Fruit fly (Drosophila melanogaster): ENCODE measurements around the gene CG14857.

The CG14857 gene

DNA sequence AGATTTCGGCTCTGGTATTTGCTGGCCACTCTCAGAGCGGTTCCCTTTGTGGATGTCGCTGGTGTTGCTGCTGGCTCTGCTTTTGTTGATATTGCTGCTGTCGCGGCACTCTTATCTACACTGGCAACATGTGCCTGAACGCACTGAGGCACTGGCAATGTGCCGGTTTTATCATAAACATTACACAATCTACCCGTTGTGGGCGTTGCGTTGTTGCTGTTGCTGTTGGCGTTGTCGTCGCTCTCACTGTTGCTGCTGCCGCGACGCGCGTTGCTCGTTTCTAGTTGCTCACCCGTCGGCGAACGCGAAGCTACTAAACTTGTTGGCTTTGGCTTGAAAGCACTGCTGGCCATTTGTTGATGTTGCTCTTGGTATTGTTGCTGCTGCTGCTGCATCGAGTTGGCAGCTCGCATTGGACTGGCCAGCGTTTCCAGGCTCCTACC is 18.2 kb downstream of the CG14857 start (continued):
- TF ChIP-seq CG4404 (GFP tag; IDR thresholded peaks at IDR 0.05) (no peak), stwl (tag; optimal IDR thresholded peaks at IDR 0.05) (no peak), CG12391 (tag; optimal IDR thresholded peaks at IDR 0.05) (peak; percentile 3), gro (GFP tag; optimal IDR thresholded peaks at IDR 0.05) (peak; percentile 11), Trl (optimal IDR thresholded peaks at IDR 0.05) (peak; percentile 11 to 44), Trl (GFP tag; optimal IDR thresholded peaks at IDR 0.05) (no peak), danr (GFP tag; IDR thresholded peaks at IDR 0.05) (no peak), HLH3B (GFP tag; IDR thresholded peaks at IDR 0.05) (no peak), trem (tag; optimal IDR thresholded peaks at IDR 0.05) (peak; percentile 86), lola (GFP tag; optimal IDR thresholded peaks at IDR 0.05) (no peak), psq (GFP tag; optimal IDR thresholded peaks at IDR 0.05) (no peak), ci (GFP tag; IDR thresholded peaks at IDR 0.05) (peak; percentile 61; the same call in 2 of the 3 replicates), ewg (GFP tag; optimal IDR thresholded peaks at IDR 0.05) (no peak), Nf-YC (tag; optimal IDR thresholded peaks at IDR 0.05) (peak; percentile 48), cg (GFP tag; optimal IDR thresholded peaks at IDR 0.05) (no peak), Bgb (GFP tag; IDR thresholded peaks at IDR 0.05; ENCODE audit: partially characterized antibody) (peak; percentile 59), HmgD (GFP tag; optimal IDR thresholded peaks at IDR 0.05) (peak; percentile 3), CG12769 (tag; optimal IDR thresholded peaks at IDR 0.05) (peak; percentile 50), Opbp (GFP tag; IDR thresholded peaks at IDR 0.05; ENCODE audit: partially characterized antibody) (peak; percentile 44; the same call in 1 of the 3 replicates), MTF-1 (GFP tag; optimal IDR thresholded peaks at IDR 0.05; ENCODE audit: borderline replicate concordance) (peak; percentile 4), CG10462 (GFP tag; optimal IDR thresholded peaks at IDR 0.05) (no peak), fd64A (GFP tag; optimal IDR thresholded peaks at IDR 0.05) (no peak), Med (GFP tag) (peak; percentile 73), vvl (GFP tag; IDR thresholded peaks at IDR 0.05) (peak; percentile 46; the same call in 1 of the 2 replicates), CG31441 (GFP tag; IDR thresholded peaks at IDR 0.05) (peak; percentile 24; the same call in 1 of the 2 replicates), CG12071 (GFP tag; optimal IDR thresholded peaks at IDR 0.05) (peak; percentile 4), Rfx (GFP tag; IDR thresholded peaks at IDR 0.05) (peak; percentile 39; the same call in 1 of the 2 replicates), Six4 (GFP tag; optimal IDR thresholded peaks at IDR 0.05) (no peak), sd (tag; optimal IDR thresholded peaks at IDR 0.05) (peak; percentile 71), CG34224 (GFP tag; IDR thresholded peaks at IDR 0.05; ENCODE audit: partially characterized antibody) (0 out of 3 replicates have a peak, but pooled peaks have one; percentile 20), CG4820 (GFP tag; optimal IDR thresholded peaks at IDR 0.05) (no peak), CG18011 (GFP tag; optimal IDR thresholded peaks at IDR 0.05) (no peak), CG34376 (GFP tag; optimal IDR thresholded peaks at IDR 0.05) (peak; percentile 61), CG7987 (GFP tag; optimal IDR thresholded peaks at IDR 0.05) (no peak), Pdp1 (GFP tag; optimal IDR thresholded peaks at IDR 0.05) (peak in 1 of 2 experiments; percentile 99), lab (GFP tag; optimal IDR thresholded peaks at IDR 0.05) (peak; percentile 62), nerfin-2 (GFP tag; IDR thresholded peaks at IDR 0.05; ENCODE audit: partially characterized antibody) (no peak), CG17359 (tag; optimal IDR thresholded peaks at IDR 0.05) (peak; percentile 8), Hmx (GFP tag; optimal IDR thresholded peaks at IDR 0.05) (no peak), HmgZ (tag; optimal IDR thresholded peaks at IDR 0.05) (peak; percentile 29), CG12659 (GFP tag; optimal IDR thresholded peaks at IDR 0.05) (peak; percentile 6), bowl (GFP tag; IDR thresholded peaks at IDR 0.05) (no peak), GATAe (GFP tag; conservative IDR thresholded peaks at IDR 0.05) (peak; percentile 38; the same call in 1 of the 2 replicates), seq (GFP tag; IDR thresholded peaks at IDR 0.05) (no peak), ttk (GFP tag; IDR thresholded peaks at IDR 0.05) (no peak), ase (GFP tag; IDR thresholded peaks at IDR 0.05) (no peak), CG14667 (GFP tag; IDR thresholded peaks at IDR 0.05) (no peak), Gug (GFP tag; IDR thresholded peaks at IDR 0.05) (0 out of 4 replicates have a peak, but pooled peaks have one; percentile 9), slbo (GFP tag; IDR thresholded peaks at IDR 0.05) (peak; percentile 61), odd (GFP tag; optimal IDR thresholded peaks at IDR 0.05) (peak; percentile 0)

Measured in whole organism, embryonic.